Fruit fly (Drosophila melanogaster) whole organism, embryonic: ENCODE measurements around the gene mei-P22.

ENCODE experiments used
- Atf6 ChIP-seq: fragments of 200-800 bp; sonication (Bioruptor generic); IDR thresholded peaks from 2 replicates; pipeline ENCODE4 v1.3.6; 2022; ENCODE audit warnings: missing biosample characterization, missing genetic modification characterization
- Bdp1 ChIP-seq: fragments of 200-800 bp; sonication (Bioruptor generic); optimal IDR thresholded peaks from 3 replicates; lab custom pipeline; 2016; ENCODE audit warnings: missing biosample characterization, missing genetic modification characterization
- CG10654 ChIP-seq: fragments of 200-800 bp; sonication (Bioruptor generic); optimal IDR thresholded peaks from 2 replicates; lab custom pipeline; 2016; ENCODE audit warnings: missing biosample characterization, missing genetic modification characterization
- CG11695 ChIP-seq: fragments of 200-800 bp; sonication (Bioruptor generic); IDR thresholded peaks from 3 replicates; pipeline ENCODE4 v1.3.6; 2022; ENCODE audit warnings: missing biosample characterization, missing genetic modification characterization
- CG12071 ChIP-seq: fragments of 200-800 bp; sonication (Bioruptor generic); optimal IDR thresholded peaks from 3 replicates; lab custom pipeline; 2018; ENCODE audit warnings: missing biosample characterization, mild to moderate bottlenecking, missing genetic modification characterization
- CG13624 ChIP-seq: fragments of 200-800 bp; sonication (Bioruptor generic); optimal IDR thresholded peaks from 2 replicates; lab custom pipeline; 2016; ENCODE audit warnings: missing biosample characterization, missing genetic modification characterization
- CG1602 ChIP-seq: fragments of 200-800 bp; sonication (Bioruptor generic); optimal IDR thresholded peaks from 3 replicates; lab custom pipeline; 2016; ENCODE audit warnings: missing biosample characterization, missing genetic modification characterization
- CG1603 ChIP-seq: fragments of 200-800 bp; sonication (Bioruptor generic); optimal IDR thresholded peaks from 2 replicates; lab custom pipeline; 2019; ENCODE audit warnings: missing biosample characterization, mild to moderate bottlenecking, missing genetic modification characterization, moderate library complexity
- CG17361 ChIP-seq: fragments of 200-800 bp; sonication (Bioruptor generic); IDR thresholded peaks from 3 replicates; pipeline ENCODE4 v1.3.6; 2022; ENCODE audit warnings: missing biosample characterization, missing genetic modification characterization
- CG2116 ChIP-seq: fragments of 200-800 bp; sonication (Bioruptor generic); optimal IDR thresholded peaks from 3 replicates; lab custom pipeline; 2018; ENCODE audit warnings: missing biosample characterization, mild to moderate bottlenecking, missing genetic modification characterization
- CG2889 ChIP-seq: fragments of 200-800 bp; sonication (Bioruptor generic); IDR thresholded peaks from 3 replicates; pipeline ENCODE4 v1.3.6; 2022; ENCODE audit warnings: missing biosample characterization, missing genetic modification characterization
- CG31224 ChIP-seq: fragments of 200-800 bp; sonication (Bioruptor generic); IDR thresholded peaks from 2 replicates; pipeline ENCODE4 v1.3.6; 2022; ENCODE audit warnings: missing biosample characterization, missing genetic modification characterization
- CG34224 ChIP-seq: fragments of 200-800 bp; sonication (Bioruptor generic); IDR thresholded peaks from 3 replicates; pipeline ENCODE4 v1.3.6; 2022; ENCODE audit warnings: missing biosample characterization, missing genetic modification characterization; ENCODE audit not compliant: partially characterized antibody
- CG34422 ChIP-seq: fragments of 200-800 bp; sonication (Bioruptor generic); IDR thresholded peaks from 3 replicates; pipeline ENCODE4 v1.3.6; 2022; ENCODE audit warnings: missing biosample characterization, missing genetic modification characterization
- CG4360 ChIP-seq: fragments of 200-800 bp; sonication (Bioruptor generic); IDR thresholded peaks from 2 replicates; pipeline ENCODE4 v1.3.6; 2022; ENCODE audit warnings: missing biosample characterization, missing genetic modification characterization
- CG7786 ChIP-seq: fragments of 200-800 bp; sonication (Bioruptor generic); optimal IDR thresholded peaks from 2 replicates; lab custom pipeline; 2016; ENCODE audit warnings: missing biosample characterization, missing genetic modification characterization
- CG7928 ChIP-seq: fragments of 200-800 bp; sonication (Bioruptor generic); optimal IDR thresholded peaks from 2 replicates; lab custom pipeline; 2017; ENCODE audit warnings: missing biosample characterization, mild to moderate bottlenecking, missing genetic modification characterization
- CTCF ChIP-seq: fragments of 200-800 bp; sonication (Bioruptor generic); optimal IDR thresholded peaks from 2 replicates; lab custom pipeline; 2017; ENCODE audit warnings: missing biosample characterization, mild to moderate bottlenecking, missing genetic modification characterization, moderate library complexity
- Dad ChIP-seq: fragments of 200-800 bp; sonication (Bioruptor generic); optimal IDR thresholded peaks from 3 replicates; lab custom pipeline; 2016; ENCODE audit warnings: missing biosample characterization, missing genetic modification characterization
- Gug ChIP-seq: fragments of 200-800 bp; sonication (Bioruptor generic); IDR thresholded peaks from 4 replicates; pipeline ENCODE4 v1.3.6; 2022; ENCODE audit warnings: missing biosample characterization, missing genetic modification characterization
- H2.0 ChIP-seq: fragments of 200-800 bp; sonication (Bioruptor generic); IDR thresholded peaks from 2 replicates; pipeline ENCODE4 v1.3.6; 2022; ENCODE audit warnings: missing biosample characterization, missing genetic modification characterization
- HmgZ ChIP-seq: fragments of 200-800 bp; sonication (Bioruptor generic); optimal IDR thresholded peaks from 2 replicates; lab custom pipeline; 2018; ENCODE audit warnings: missing biosample characterization, mild to moderate bottlenecking, missing genetic modification characterization
- Meics ChIP-seq: fragments of 200-800 bp; sonication (Bioruptor generic); optimal IDR thresholded peaks from 2 replicates; lab custom pipeline; 2017; ENCODE audit warnings: missing biosample characterization, mild to moderate bottlenecking, missing genetic modification characterization
- Mes4 ChIP-seq: fragments of 200-800 bp; sonication (Bioruptor generic); optimal IDR thresholded peaks from 2 replicates; lab custom pipeline; 2016; ENCODE audit warnings: missing biosample characterization, missing genetic modification characterization
- NC2α ChIP-seq: fragments of 200-800 bp; sonication (Bioruptor generic); optimal IDR thresholded peaks from 2 replicates; lab custom pipeline; 2016; ENCODE audit warnings: missing biosample characterization, missing genetic modification characterization
- Pdp1 ChIP-seq, 2 experiments: fragments of 200-800 bp; sonication (Bioruptor generic); optimal IDR thresholded peaks; 3 replicates each; lab custom pipeline; 2016; ENCODE audit warnings: missing biosample characterization in 2 of 2, missing genetic modification characterization in 2 of 2, mild to moderate bottlenecking in 1 of 2, moderate library complexity in 1 of 2
- Ptx1 ChIP-seq: fragments of 200-800 bp; sonication (Bioruptor generic); IDR thresholded peaks from 2 replicates; pipeline ENCODE4 v1.3.6; 2022; ENCODE audit warnings: missing biosample characterization, missing genetic modification characterization
- Ssrp ChIP-seq: fragments of 200-800 bp; sonication (Bioruptor generic); optimal IDR thresholded peaks from 2 replicates; lab custom pipeline; 2018; ENCODE audit warnings: missing biosample characterization, mild to moderate bottlenecking, missing genetic modification characterization, moderate library complexity
- Trl ChIP-seq, 3 experiments: fragments of >200 bp in 2 of 3; fragments of 200-800 bp in 1 of 3; sonication (Bioruptor generic) in 1 of 3; optimal IDR thresholded peaks; 2 replicates in 1 of 3; 3 replicates in 2 of 3; lab custom pipeline; 2016 to 2017; ENCODE audit warnings: missing biosample characterization in 1 of 3, missing genetic modification characterization in 1 of 3
- al ChIP-seq: fragments of 200-800 bp; sonication (Bioruptor generic); IDR thresholded peaks from 2 replicates; pipeline ENCODE4 v1.3.6; 2022; ENCODE audit warnings: missing biosample characterization, missing genetic modification characterization
- cas ChIP-seq: fragments of 200-800 bp; sonication (Bioruptor generic); IDR thresholded peaks from 2 replicates; pipeline ENCODE4 v1.3.6; 2022; ENCODE audit warnings: missing biosample characterization, missing genetic modification characterization
- cato ChIP-seq: fragments of 200-800 bp; sonication (Bioruptor generic); optimal IDR thresholded peaks from 2 replicates; lab custom pipeline; 2016; ENCODE audit warnings: missing biosample characterization, missing genetic modification characterization, borderline replicate concordance
- danr ChIP-seq: fragments of 200-800 bp; sonication (Bioruptor generic); IDR thresholded peaks from 2 replicates; pipeline ENCODE4 v1.3.6; 2022; ENCODE audit warnings: missing biosample characterization, missing genetic modification characterization
- dimm ChIP-seq: fragments of 200-800 bp; sonication (Bioruptor generic); IDR thresholded peaks from 2 replicates; pipeline ENCODE4 v1.3.6; 2022; ENCODE audit warnings: missing biosample characterization, missing genetic modification characterization
- disco-r ChIP-seq: fragments of 200-800 bp; sonication (Bioruptor generic); optimal IDR thresholded peaks from 2 replicates; lab custom pipeline; 2016; ENCODE audit warnings: missing biosample characterization, missing genetic modification characterization
- dm ChIP-seq: fragments of 200-800 bp; sonication (Bioruptor generic); optimal IDR thresholded peaks from 3 replicates; lab custom pipeline; 2016; ENCODE audit warnings: missing biosample characterization, missing genetic modification characterization
- ems ChIP-seq: fragments of 200-800 bp; sonication (Bioruptor generic); optimal IDR thresholded peaks from 3 replicates; lab custom pipeline; 2016; ENCODE audit warnings: missing biosample characterization, missing genetic modification characterization
- exex ChIP-seq: fragments of 200-800 bp; sonication (Bioruptor generic); optimal IDR thresholded peaks from 4 replicates; lab custom pipeline; 2018; ENCODE audit warnings: missing biosample characterization, mild to moderate bottlenecking, missing genetic modification characterization, moderate library complexity
- kni ChIP-seq: fragments of 200-800 bp; sonication (Bioruptor generic); optimal IDR thresholded peaks from 3 replicates; lab custom pipeline; 2017; ENCODE audit warnings: mild to moderate bottlenecking, missing biosample characterization, missing genetic modification reagents, missing genetic modification characterization
- pnt ChIP-seq: fragments of 200-800 bp; sonication (Bioruptor generic); optimal IDR thresholded peaks from 3 replicates; lab custom pipeline; 2016; ENCODE audit warnings: missing biosample characterization, missing genetic modification characterization
- schlank ChIP-seq: fragments of 200-800 bp; sonication (Bioruptor generic); optimal IDR thresholded peaks from 2 replicates; lab custom pipeline; 2018; ENCODE audit warnings: missing biosample characterization, mild to moderate bottlenecking, missing genetic modification characterization
- sens-2 ChIP-seq: fragments of 200-800 bp; sonication (Bioruptor generic); IDR thresholded peaks from 2 replicates; pipeline ENCODE4 v1.3.6; 2022; ENCODE audit warnings: missing biosample characterization, missing genetic modification characterization
- sima ChIP-seq: fragments of 200-800 bp; sonication (Bioruptor generic); optimal IDR thresholded peaks from 2 replicates; lab custom pipeline; 2016; ENCODE audit warnings: missing biosample characterization, missing genetic modification characterization
- slp2 ChIP-seq: fragments of 200-800 bp; sonication (Bioruptor generic); optimal IDR thresholded peaks from 2 replicates; lab custom pipeline; 2016; ENCODE audit warnings: missing biosample characterization, missing genetic modification characterization
- sna ChIP-seq: fragments of 200-800 bp; sonication (Bioruptor generic); IDR thresholded peaks from 2 replicates; pipeline ENCODE4 v1.3.6; 2022; ENCODE audit warnings: missing biosample characterization, missing genetic modification characterization; ENCODE audit not compliant: partially characterized antibody
- ssp ChIP-seq: fragments of 200-800 bp; sonication (Bioruptor generic); IDR thresholded peaks from 2 replicates; pipeline ENCODE4 v1.3.6; 2022; ENCODE audit warnings: missing biosample characterization, missing genetic modification characterization
- tup ChIP-seq: fragments of 200-800 bp; sonication (Bioruptor generic); optimal IDR thresholded peaks from 2 replicates; lab custom pipeline; 2016; ENCODE audit warnings: missing biosample characterization, mild to moderate bottlenecking, missing genetic modification characterization, moderate library complexity
- twi ChIP-seq: fragments of 200-800 bp; optimal IDR thresholded peaks from 2 replicates; lab custom pipeline; 2019; ENCODE audit warnings: missing biosample characterization, mild to moderate bottlenecking, missing genetic modification characterization, moderate library complexity
- wdn ChIP-seq: fragments of 200-800 bp; sonication (Bioruptor generic); IDR thresholded peaks from 2 replicates; pipeline ENCODE4 v1.3.6; 2022; ENCODE audit warnings: missing biosample characterization, missing genetic modification characterization
- zfh1 ChIP-seq: fragments of 200-800 bp; sonication (Bioruptor generic); IDR thresholded peaks from 3 replicates; pipeline ENCODE4 v1.3.6; 2022; ENCODE audit warnings: missing biosample characterization, missing genetic modification characterization
- zfh2 ChIP-seq: fragments of 200-800 bp; sonication (Bioruptor generic); optimal IDR thresholded peaks from 2 replicates; lab custom pipeline; 2016; ENCODE audit warnings: missing biosample characterization, missing genetic modification characterization

mei-P22 gene

dm6 chr3L:7241217-7241859 lies 2.9 kb upstream of the mei-P22 start, which contains the start of the genes RpL18 and Neos (continued):
- TF ChIP-seq sna (GFP tag; lab: Robert Waterston, UW): no peak
- peak; percentile 59 for TF ChIP-seq disco-r (GFP tag; lab: Kevin White, UChicago)
- TF ChIP-seq Gug (GFP tag; lab: Robert Waterston, UW): 0 out of 4 replicates have a peak, but pooled peaks have one; percentile 26
- TF ChIP-seq CG7928 (GFP tag; lab: Kevin White, UChicago): peak; percentile 36
- peak; percentile 93 for TF ChIP-seq dm (GFP tag; lab: Kevin White, UChicago)
- no peak for TF ChIP-seq ssp (GFP tag; lab: Robert Waterston, UW)
- TF ChIP-seq pnt: no peak
- TF ChIP-seq cato: peak; percentile 36
- peak; percentile 52 for TF ChIP-seq zfh2 (GFP tag; lab: Kevin White, UChicago)
- TF ChIP-seq CG31224: no peak
- no peak for TF ChIP-seq dimm (GFP tag; lab: Robert Waterston, UW)
- TF ChIP-seq Ptx1 (GFP tag; lab: Robert Waterston, UW): peak; percentile 57
- peak; percentile 55 for TF ChIP-seq CG1602 (GFP tag; lab: Kevin White, UChicago)
- peak; percentile 40 for TF ChIP-seq CG10654
- no peak for TF ChIP-seq danr (GFP tag; lab: Robert Waterston, UW)
- peak; percentile 84 for TF ChIP-seq schlank (tag; lab: Kevin White, UChicago)
- no peak for TF ChIP-seq tup (GFP tag; lab: Kevin White, UChicago)
- TF ChIP-seq twi (tag; lab: Kevin White, UChicago): peak; percentile 42
- TF ChIP-seq CG17361: peak; percentile 79; the same call in 2 of the 3 replicates
- peak; percentile 83 for TF ChIP-seq Mes4 (GFP tag; lab: Kevin White, UChicago)
- peak; percentile 53 for TF ChIP-seq CG1603 (tag; lab: Kevin White, UChicago)
- peak; percentile 86 for TF ChIP-seq Meics (GFP tag; lab: Kevin White, UChicago)
- TF ChIP-seq kni (GFP tag; lab: Kevin White, UChicago): peak; percentile 55
- TF ChIP-seq CG34224 (GFP tag; lab: Robert Waterston, UW): no peak
- TF ChIP-seq NC2α (GFP tag; lab: Kevin White, UChicago): peak; percentile 54
- peak; percentile 18 for TF ChIP-seq CG7786 (GFP tag; lab: Kevin White, UChicago)
- TF ChIP-seq slp2 (GFP tag; lab: Kevin White, UChicago): peak; percentile 17
- no peak for TF ChIP-seq al
- peak; percentile 53 to 57 for TF ChIP-seq Pdp1 (GFP tag; optimal IDR thresholded peaks at IDR 0.05; lab: Kevin White, UChicago)
- peak; percentile 26; the same call in 1 of the 2 replicates for TF ChIP-seq H2.0
- TF ChIP-seq Dad (GFP tag; lab: Kevin White, UChicago): peak; percentile 56
- TF ChIP-seq Ssrp (tag; lab: Kevin White, UChicago): peak; percentile 18
- no peak for TF ChIP-seq CG4360 (GFP tag; lab: Robert Waterston, UW)
- TF ChIP-seq HmgZ (tag; lab: Kevin White, UChicago): peak; percentile 55
- TF ChIP-seq CG34422 (GFP tag; lab: Robert Waterston, UW): peak; percentile 54; the same call in 1 of the 3 replicates
- TF ChIP-seq Bdp1 (GFP tag; lab: Kevin White, UChicago): peak; percentile 66
- peak; percentile 45 for TF ChIP-seq ems
- peak; percentile 55; the same call in 1 of the 3 replicates for TF ChIP-seq CG11695 (GFP tag; lab: Robert Waterston, UW)
- TF ChIP-seq CG12071 (GFP tag; lab: Kevin White, UChicago): peak; percentile 79
- TF ChIP-seq sima (GFP tag; lab: Kevin White, UChicago): peak; percentile 31
- TF ChIP-seq wdn (GFP tag; lab: Robert Waterston, UW): peak; percentile 53
- TF ChIP-seq CG2116 (GFP tag; lab: Kevin White, UChicago): peak; percentile 79
- peak; percentile 6 for TF ChIP-seq CTCF (GFP tag; lab: Kevin White, UChicago)
- peak; percentile 44 for TF ChIP-seq zfh1 (GFP tag; lab: Robert Waterston, UW)
- 0 out of 2 replicates have a peak, but pooled peaks have one; percentile 16 for TF ChIP-seq cas (GFP tag; lab: Robert Waterston, UW)
- no peak for TF ChIP-seq exex
- TF ChIP-seq Atf6 (GFP tag; lab: Robert Waterston, UW): peak; percentile 76
- TF ChIP-seq Trl (optimal IDR thresholded peaks at IDR 0.05; lab: Kevin White, UChicago): no peak
- TF ChIP-seq Trl (GFP tag; optimal IDR thresholded peaks at IDR 0.05; lab: Kevin White, UChicago): peak; percentile 76
- 0 out of 3 replicates have a peak, but pooled peaks have one; percentile 53 for TF ChIP-seq CG2889 (GFP tag; lab: Robert Waterston, UW)
- TF ChIP-seq CG13624: peak; percentile 77
- peak; percentile 68 for TF ChIP-seq sens-2 (GFP tag; lab: Robert Waterston, UW)
